Worm (Caenorhabditis elegans): ENCODE data around the gene tbx-9.
A peak's percentile ranks its signal among the peaks of the same experiment; 100 is the strongest.

DNA sequence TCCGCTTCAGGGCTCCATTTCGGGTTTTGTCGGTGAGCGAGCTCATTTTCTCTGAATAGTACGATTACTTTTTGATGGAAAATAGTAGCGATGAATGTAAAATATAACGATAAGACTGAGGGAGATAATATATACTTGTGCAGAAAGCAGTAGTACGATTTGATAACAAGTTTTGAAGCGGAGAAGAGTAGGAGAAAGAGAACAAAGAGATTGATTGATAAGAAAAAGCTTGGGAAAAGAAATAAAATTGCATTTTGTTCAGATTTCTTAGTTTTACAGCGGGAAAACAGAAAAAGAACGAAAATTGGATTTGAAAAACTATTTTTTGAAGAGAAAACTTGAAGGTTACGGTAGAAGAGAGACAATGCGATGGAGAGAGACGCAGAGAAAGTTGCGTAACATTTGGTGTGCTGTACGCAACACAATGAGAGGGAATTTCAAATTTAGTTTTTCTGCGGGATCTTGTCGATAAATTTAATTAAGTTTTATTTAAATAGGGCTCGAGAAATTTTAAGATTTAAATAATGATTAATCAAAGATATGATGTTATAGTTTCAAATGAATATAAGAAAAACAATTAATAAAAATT is 16.0 kb upstream of the tbx-9 start, which contains the start of gene umps-1:
- TF ChIP-seq lin-13 (GFP tag; optimal IDR thresholded peaks at IDR 0.05) (peak; percentile 62), alr-1 (tag; optimal IDR thresholded peaks at IDR 0.05; ENCODE audit: borderline replicate concordance) (no peak), nhr-19 (GFP tag; conservative IDR thresholded peaks at IDR 0.05) (peak; percentile 86), grh-1 (GFP tag; IDR thresholded peaks at IDR 0.05) (peak; percentile 68), unc-130 (tag; optimal IDR thresholded peaks at IDR 0.05) (peak; percentile 76), mep-1 (tag; optimal IDR thresholded peaks at IDR 0.05) (peak; percentile 84), pqm-1 (tag; optimal IDR thresholded peaks at IDR 0.05) (no peak), ztf-4 (tag; optimal IDR thresholded peaks at IDR 0.05) (peak; percentile 26), C04F5.9 (tag; optimal IDR thresholded peaks at IDR 0.05) (peak; percentile 76), nhr-237 (tag; optimal IDR thresholded peaks at IDR 0.05) (peak; percentile 58), snpc-4 (tag; optimal IDR thresholded peaks at IDR 0.05) (peak; percentile 44), nhr-90 (tag; optimal IDR thresholded peaks at IDR 0.05; ENCODE audit: poor library complexity) (peak; percentile 82), sox-4 (tag; optimal IDR thresholded peaks at IDR 0.05) (no peak)
